Worm (Caenorhabditis elegans) whole organism, L4/young adult: ENCODE data around the gene sid-2.

Source experiments
- W03F9.2 ChIP-seq: fragments of 150-350 bp; optimal IDR thresholded peaks from 2 replicates; lab custom pipeline; 2014; ENCODE audit warnings: missing biosample characterization, missing genetic modification characterization
- dao-5 ChIP-seq: sonication (generic microtip); optimal IDR thresholded peaks from 2 replicates; lab custom pipeline; 2016; ENCODE audit warnings: missing genotype, missing genetic modification characterization, moderate library complexity, missing compliant biosample characterization
- him-1 ChIP-seq: sonication (generic microtip); optimal IDR thresholded peaks from 2 replicates; lab custom pipeline; 2016; ENCODE audit warnings: missing genotype, missing genetic modification reagents, missing genetic modification characterization, missing compliant biosample characterization

Gene sid-2

DNA sequence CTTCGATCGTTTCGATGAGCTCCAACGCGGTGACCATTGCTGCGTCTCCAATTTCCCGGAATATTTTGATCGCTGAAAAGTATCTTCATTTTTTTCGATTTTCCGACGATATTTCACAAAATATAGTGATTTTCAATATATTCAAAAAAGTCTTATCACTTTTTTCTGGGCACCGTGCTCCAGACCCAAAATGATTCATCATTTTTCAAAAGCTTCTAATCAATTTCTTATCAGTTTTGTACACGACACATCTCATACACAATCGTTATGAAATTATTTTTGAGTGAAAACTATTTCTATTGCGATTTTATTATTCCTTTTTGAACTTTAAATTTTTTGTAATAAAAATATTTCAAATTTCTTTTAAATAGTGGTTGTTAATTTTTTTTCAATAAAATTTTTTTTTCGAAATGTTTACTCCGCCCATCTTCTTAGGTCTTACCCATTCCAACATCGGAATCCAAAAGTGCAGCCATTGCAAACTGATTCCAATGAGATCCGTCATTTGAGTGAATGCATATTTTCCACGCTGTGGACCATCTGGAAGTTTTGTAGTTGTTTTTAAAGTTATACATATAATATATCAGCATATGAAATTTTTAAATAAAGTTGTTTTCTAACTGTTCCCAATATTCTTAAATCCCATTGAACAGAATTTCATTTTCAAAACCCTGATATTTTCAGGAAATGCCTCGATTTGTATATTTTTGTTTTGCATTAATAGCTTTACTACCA lies at the start of gene sid-2:
sid-2 (plus strand) TSS at position 685 of the 735 bp plus-strand sequence.
- TF ChIP-seq W03F9.2 (tag; lab: Kevin White, UChicago), result no peak
- TF ChIP-seq dao-5 (tag; lab: Kevin White, UChicago), result no peak
- TF ChIP-seq him-1 (tag; lab: Kevin White, UChicago), result no peak

DNA sequence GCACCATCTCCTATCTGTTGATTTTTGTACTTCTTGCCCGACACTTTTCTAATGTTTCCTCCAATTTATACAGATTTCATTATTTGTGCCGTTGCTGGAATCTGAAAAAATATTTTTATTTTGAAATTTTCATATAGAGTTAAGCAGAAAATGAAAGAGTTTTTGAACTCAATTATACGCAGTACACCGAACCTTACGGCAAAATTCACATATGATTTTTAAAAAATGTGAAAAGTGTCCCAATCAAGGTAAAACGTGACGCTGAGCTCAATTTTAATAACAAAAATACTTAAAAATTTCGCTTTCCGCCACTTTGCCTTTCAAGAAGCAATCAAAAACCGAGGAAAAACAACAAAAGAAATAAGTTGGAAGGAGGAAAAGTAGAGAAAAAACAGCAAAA lies 48.5 kb upstream of the sid-2 start, which contains the start of gene arrd-17:
arrd-17 (minus strand) TSS at position 101 of the 400 bp plus-strand sequence.
- TF ChIP-seq him-1 (tag; lab: Kevin White, UChicago) (no peak), W03F9.2 (tag; lab: Kevin White, UChicago) (no peak), dao-5 (tag; lab: Kevin White, UChicago) (no peak)

DNA sequence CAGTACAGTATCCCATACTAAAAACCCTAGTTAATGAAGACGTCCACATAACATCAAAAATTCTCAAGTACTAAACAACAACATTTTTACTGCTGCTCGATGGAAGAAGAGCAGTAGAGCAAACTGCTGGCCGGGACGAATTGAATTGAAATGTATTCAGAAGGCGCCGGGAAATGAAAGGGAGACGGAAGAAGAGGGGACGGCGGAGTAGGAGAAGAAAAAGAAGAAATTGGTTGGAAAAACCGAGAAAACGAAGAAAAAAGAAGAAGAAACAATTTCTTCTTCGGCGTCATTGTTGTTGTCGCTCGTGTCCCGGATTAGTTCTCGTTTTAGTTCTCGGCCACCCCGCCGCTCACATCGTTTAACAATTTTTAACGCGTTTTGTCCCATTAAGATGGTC lies 45.4 kb upstream of the sid-2 start:
- TF ChIP-seq dao-5 (tag; lab: Kevin White, UChicago) (no peak), him-1 (tag; lab: Kevin White, UChicago) (no peak), W03F9.2 (tag; lab: Kevin White, UChicago) (no peak)

ce11 chrIII:13635235-13635634 lies 44.0 kb upstream of the sid-2 start:
- TF ChIP-seq W03F9.2 (tag; lab: Kevin White, UChicago) (no peak), dao-5 (tag; lab: Kevin White, UChicago) (no peak), him-1 (tag; lab: Kevin White, UChicago) (no peak)

DNA sequence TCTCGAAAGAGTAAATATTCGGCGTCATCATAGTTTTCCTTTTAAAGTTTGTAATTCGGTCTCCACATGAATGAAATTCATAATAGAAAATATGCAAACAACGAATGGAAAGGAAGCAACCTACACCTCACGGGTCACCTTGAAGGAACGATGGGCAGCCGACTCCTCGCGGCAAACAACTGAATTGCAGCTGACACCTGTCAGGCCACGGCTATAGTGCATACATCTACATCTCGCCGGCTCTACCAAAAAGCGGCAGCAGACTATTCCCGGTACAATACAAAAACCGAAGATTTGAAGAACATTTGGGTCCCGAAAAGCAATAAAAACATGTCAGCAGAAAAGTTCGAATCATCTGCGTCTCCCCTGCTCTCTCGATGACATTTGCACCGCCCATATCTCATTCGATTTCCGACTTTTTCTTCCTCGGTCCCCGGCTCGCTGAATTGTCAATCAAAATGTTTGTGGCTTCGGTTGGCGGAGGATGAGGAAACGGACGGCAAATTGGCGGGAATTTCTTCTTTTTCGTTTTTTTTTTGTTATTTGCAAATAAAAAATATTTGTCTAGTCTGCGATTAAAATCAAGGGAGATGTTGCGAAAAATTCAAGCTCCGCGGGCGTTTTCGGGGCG lies 43.4 kb upstream of the sid-2 start:
- TF ChIP-seq dao-5 (tag; lab: Kevin White, UChicago) (no peak), W03F9.2 (tag; lab: Kevin White, UChicago) (no peak), him-1 (tag; lab: Kevin White, UChicago) (no peak)

ce11 chrIII:13637681-13638080 lies 41.6 kb upstream of the sid-2 start:
- no peak for TF ChIP-seq W03F9.2 (tag; lab: Kevin White, UChicago)
- no peak for TF ChIP-seq dao-5 (tag; lab: Kevin White, UChicago)
- TF ChIP-seq him-1 (tag; lab: Kevin White, UChicago), result no peak

ce11 chrIII:13640003-13640499 lies 39.2 kb upstream of the sid-2 start:
- no peak for TF ChIP-seq him-1 (tag; lab: Kevin White, UChicago)
- no peak for TF ChIP-seq dao-5 (tag; lab: Kevin White, UChicago)
- no peak for TF ChIP-seq W03F9.2 (tag; lab: Kevin White, UChicago)

ce11 chrIII:13640869-13641268 lies 38.4 kb upstream of the sid-2 start:
- TF ChIP-seq dao-5 (tag; lab: Kevin White, UChicago), result no peak
- TF ChIP-seq W03F9.2 (tag; lab: Kevin White, UChicago), result no peak
- no peak for TF ChIP-seq him-1 (tag; lab: Kevin White, UChicago)

ce11 chrIII:13641588-13641987 lies 37.7 kb upstream of the sid-2 start, which contains the start of gene acbp-5:
Gene acbp-5 (minus strand): TSS chrIII:13641688.
- no peak for TF ChIP-seq him-1 (tag; lab: Kevin White, UChicago)
- TF ChIP-seq dao-5 (tag; lab: Kevin White, UChicago), result no peak
- TF ChIP-seq W03F9.2 (tag; lab: Kevin White, UChicago), result no peak

ce11 chrIII:13642227-13642626 lies 37.0 kb upstream of the sid-2 start, which contains the start of gene T12D8.10:
Gene T12D8.10 (minus strand): TSS chrIII:13642327.
- TF ChIP-seq W03F9.2 (tag; lab: Kevin White, UChicago) (no peak), him-1 (tag; lab: Kevin White, UChicago) (no peak), dao-5 (tag; lab: Kevin White, UChicago) (no peak)

DNA sequence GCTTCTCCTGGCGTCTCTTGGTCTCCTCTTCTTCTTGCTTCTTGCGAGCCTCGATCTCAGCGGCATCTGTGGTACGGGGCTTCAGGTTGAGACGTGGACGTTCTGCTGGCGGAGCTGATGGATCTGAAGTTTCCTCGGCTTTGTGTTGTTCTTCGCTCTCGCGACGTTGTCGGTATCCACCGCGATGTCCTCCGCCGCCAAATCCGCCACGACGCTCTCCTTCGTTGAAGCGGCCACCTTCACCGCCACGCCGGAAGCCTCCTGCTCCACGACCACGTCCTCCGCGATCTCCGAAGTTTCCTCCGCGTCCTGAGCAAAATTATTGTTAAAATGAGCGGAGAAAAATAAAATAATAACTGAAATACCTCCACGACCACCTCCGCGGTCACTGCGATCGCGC lies 36.5 kb upstream of the sid-2 start:
- TF ChIP-seq him-1 (tag; lab: Kevin White, UChicago) (no peak), W03F9.2 (tag; lab: Kevin White, UChicago) (no peak), dao-5 (tag; lab: Kevin White, UChicago) (no peak)

ce11 chrIII:13643534-13643933 lies 35.7 kb upstream of the sid-2 start, which contains the start of the genes drr-2 and set-16:
Gene drr-2 (minus strand): TSS chrIII:13643570.
Gene set-16 (plus strand): TSS chrIII:13643916.
- TF ChIP-seq dao-5 (tag; lab: Kevin White, UChicago) (peak; percentile 68), W03F9.2 (tag; lab: Kevin White, UChicago) (peak; percentile 98), him-1 (tag; lab: Kevin White, UChicago) (peak; percentile 96)

DNA sequence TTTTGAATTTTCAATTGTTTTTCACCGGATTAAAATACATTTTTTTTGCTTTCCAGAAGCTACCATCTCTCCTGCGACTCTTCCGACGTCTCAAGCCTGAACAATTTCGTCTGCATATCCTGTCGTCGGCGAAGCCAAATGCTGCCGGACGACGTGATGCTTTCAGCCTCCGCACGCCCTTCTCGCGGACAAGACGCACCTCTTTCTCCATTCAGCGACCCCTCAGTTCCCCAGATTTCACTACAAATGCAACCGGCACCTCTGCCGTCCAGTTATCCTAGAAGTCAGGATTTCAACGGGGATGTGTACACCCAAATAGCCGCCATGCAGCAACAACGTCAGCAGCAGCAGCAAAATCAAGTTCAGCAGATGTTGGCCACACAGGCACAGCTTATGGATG lies 35.0 kb upstream of the sid-2 start:
- TF ChIP-seq dao-5 (tag; lab: Kevin White, UChicago) (no peak), him-1 (tag; lab: Kevin White, UChicago) (no peak), W03F9.2 (tag; lab: Kevin White, UChicago) (no peak)
